Worm (Caenorhabditis elegans): ENCODE results near the gene srh-20.

ce11 chrV:4964020-4964635 lies 39.4 kb downstream of the srh-20 start:
- TF ChIP-seq ama-1 (optimal IDR thresholded peaks at IDR 0.05) (no peak), tra-4 (tag; optimal IDR thresholded peaks at IDR 0.05) (no peak), pes-1 (GFP tag; IDR thresholded peaks at IDR 0.05) (no peak), sea-1 (GFP tag; conservative IDR thresholded peaks at IDR 0.05) (no peak), flt-1 (GFP tag; IDR thresholded peaks at IDR 0.05) (no peak; the same call in 1 of the 2 replicates), F13C5.2 (tag; optimal IDR thresholded peaks at IDR 0.05) (no peak), hnd-1 (tag; optimal IDR thresholded peaks at IDR 0.05) (no peak), ceh-36 (tag; optimal IDR thresholded peaks at IDR 0.05) (peak; percentile 45), ets-7 (tag; optimal IDR thresholded peaks at IDR 0.05) (no peak), ceh-13 (GFP tag; optimal IDR thresholded peaks at IDR 0.05) (no peak), B0310.2 (tag; optimal IDR thresholded peaks at IDR 0.05) (no peak)

Data from whole organism, early embryonic.